Fruit fly (Drosophila melanogaster) whole organism, wandering third instar larva: ENCODE data around the gene GABA-B-R2.
A peak's percentile ranks its signal among the peaks of the same experiment; 100 is the strongest.

Experiments used
- Abd-B ChIP-seq: fragments of >200 bp; optimal IDR thresholded peaks from 2 replicates; lab custom pipeline; 2017; ENCODE audit warnings: missing biosample characterization, missing genetic modification characterization
- CG32264 ChIP-seq: fragments of 200-800 bp; sonication (Bioruptor generic); optimal IDR thresholded peaks from 2 replicates; lab custom pipeline; 2016; ENCODE audit warnings: missing biosample characterization, missing genetic modification characterization
- CG9705 ChIP-seq: fragments of 200-800 bp; sonication (Bioruptor generic); optimal IDR thresholded peaks from 2 replicates; lab custom pipeline; 2018; ENCODE audit warnings: missing biosample characterization, mild to moderate bottlenecking, missing genetic modification characterization
- CrebA ChIP-seq: fragments of 200-800 bp; sonication (Bioruptor generic); optimal IDR thresholded peaks from 2 replicates; lab custom pipeline; 2016; ENCODE audit warnings: missing biosample characterization, mild to moderate bottlenecking, missing genetic modification characterization, borderline replicate concordance
- Dfd ChIP-seq: fragments of >200 bp; optimal IDR thresholded peaks from 2 replicates; lab custom pipeline; 2017; ENCODE audit warnings: missing biosample characterization, missing genetic modification characterization
- Dif ChIP-seq: fragments of 200-275, 200-300 bp; sonication (Bioruptor generic); optimal IDR thresholded peaks from 2 replicates; lab custom pipeline; 2018; ENCODE audit warnings: missing biosample characterization, missing genetic modification characterization; ENCODE audit not compliant: partially characterized antibody
- GATAd ChIP-seq: sonication (Bioruptor generic); optimal IDR thresholded peaks from 2 replicates; lab custom pipeline; 2016; ENCODE audit warnings: missing biosample characterization, missing genetic modification characterization
- HLH106 ChIP-seq: fragments of 200-800 bp; optimal IDR thresholded peaks from 3 replicates; lab custom pipeline; 2019; ENCODE audit warnings: missing biosample characterization, mild to moderate bottlenecking, missing genetic modification characterization, moderate library complexity
- Hnf4 ChIP-seq: fragments of 200-800 bp; sonication (Bioruptor generic); optimal IDR thresholded peaks from 2 replicates; lab custom pipeline; 2016; ENCODE audit warnings: missing biosample characterization, mild to moderate bottlenecking, missing genetic modification characterization
- Hr83 ChIP-seq: fragments of 200-300 bp; sonication (Bioruptor generic); optimal IDR thresholded peaks from 2 replicates; lab custom pipeline; 2016; ENCODE audit warnings: missing biosample characterization, mild to moderate bottlenecking, missing genetic modification characterization, moderate library complexity; ENCODE audit not compliant: poor library complexity, severe bottlenecking
- Jra ChIP-seq: sonication (Bioruptor generic); optimal IDR thresholded peaks from 2 replicates; lab custom pipeline; 2016; ENCODE audit warnings: missing biosample characterization, missing genetic modification characterization
- Mio ChIP-seq: sonication (Bioruptor generic); optimal IDR thresholded peaks from 2 replicates; lab custom pipeline; 2016; ENCODE audit warnings: missing biosample characterization, missing genetic modification characterization
- N ChIP-seq: fragments of >200 bp; optimal IDR thresholded peaks from 2 replicates; lab custom pipeline; 2018; ENCODE audit warnings: missing biosample characterization, missing external identifiers, missing genetic modification characterization
- OdsH ChIP-seq: fragments of 200-800 bp; sonication (Bioruptor generic); optimal IDR thresholded peaks from 2 replicates; lab custom pipeline; 2016; ENCODE audit warnings: missing biosample characterization, mild to moderate bottlenecking, missing genetic modification characterization
- Rel ChIP-seq, 2 experiments: fragments of 200-800 bp; sonication (Bioruptor generic) in 1 of 2; optimal IDR thresholded peaks; 2 replicates in 1 of 2; 3 replicates in 1 of 2; lab custom pipeline; 2016 to 2019; ENCODE audit warnings: mild to moderate bottlenecking in 2 of 2, missing biosample characterization in 2 of 2, missing genetic modification characterization in 2 of 2, moderate library complexity in 1 of 2
- Sp1 ChIP-seq: fragments of 200-800 bp; sonication (Bioruptor generic); optimal IDR thresholded peaks from 3 replicates; lab custom pipeline; 2019; ENCODE audit warnings: missing biosample characterization, mild to moderate bottlenecking, missing genetic modification characterization, moderate library complexity
- Vsx2 ChIP-seq: fragments of 200-300, 225-300 bp; sonication (Bioruptor generic); optimal IDR thresholded peaks from 2 replicates; lab custom pipeline; 2018; ENCODE audit warnings: missing biosample characterization, missing genetic modification characterization; ENCODE audit not compliant: partially characterized antibody
- br ChIP-seq: fragments of 200-800 bp; sonication (Bioruptor generic); optimal IDR thresholded peaks from 2 replicates; lab custom pipeline; 2016; ENCODE audit warnings: missing biosample characterization, missing genetic modification characterization
- brk ChIP-seq: fragments of 200-800 bp; sonication (Bioruptor generic); optimal IDR thresholded peaks from 2 replicates; lab custom pipeline; 2016; ENCODE audit warnings: missing biosample characterization, mild to moderate bottlenecking, missing genetic modification characterization
- dl ChIP-seq, 2 experiments: fragments of 175-275, 200-275 bp in 1 of 2; fragments of 200-275 bp in 1 of 2; sonication (Bioruptor generic); optimal IDR thresholded peaks; lab custom pipeline; 2018; ENCODE audit warnings: mild to moderate bottlenecking in 2 of 2, missing biosample characterization in 2 of 2, missing genetic modification characterization in 2 of 2, moderate library complexity in 2 of 2; ENCODE audit not compliant: partially characterized antibody in 2 of 2, insufficient read depth in 1 of 2
- dmrt93B ChIP-seq: fragments of 200-800 bp; sonication (Bioruptor generic); optimal IDR thresholded peaks from 2 replicates; lab custom pipeline; 2018; ENCODE audit warnings: missing biosample characterization, mild to moderate bottlenecking, missing genetic modification characterization
- foxo ChIP-seq, 2 experiments: fragments of 200-800 bp; sonication (Bioruptor generic); optimal IDR thresholded peaks; 2 replicates in 1 of 2; 3 replicates in 1 of 2; lab custom pipeline; 2016 to 2017; ENCODE audit warnings: missing biosample characterization in 2 of 2, missing genetic modification characterization in 2 of 2
- fru ChIP-seq: fragments of 200-800 bp; sonication (Bioruptor generic); optimal IDR thresholded peaks from 3 replicates; lab custom pipeline; 2016; ENCODE audit warnings: missing biosample characterization, mild to moderate bottlenecking, missing genetic modification characterization
- h ChIP-seq: fragments of 200-800 bp; sonication (Bioruptor generic); optimal IDR thresholded peaks from 3 replicates; lab custom pipeline; 2016; ENCODE audit warnings: missing biosample characterization, mild to moderate bottlenecking, missing genetic modification characterization
- jim ChIP-seq: fragments of 175-275, 200-325 bp; sonication (Bioruptor generic); optimal IDR thresholded peaks from 2 replicates; lab custom pipeline; 2016; ENCODE audit warnings: missing biosample characterization, mild to moderate bottlenecking, missing genetic modification characterization
- lola ChIP-seq: fragments of >200 bp; optimal IDR thresholded peaks from 2 replicates; lab custom pipeline; 2017; ENCODE audit warnings: missing biosample characterization, missing genetic modification characterization
- pan ChIP-seq: fragments of >200 bp; optimal IDR thresholded peaks from 2 replicates; lab custom pipeline; 2017
- psq ChIP-seq: fragments of 200-800 bp; sonication (Bioruptor generic); optimal IDR thresholded peaks from 3 replicates; lab custom pipeline; 2017; ENCODE audit warnings: missing biosample characterization, mild to moderate bottlenecking, missing genetic modification characterization, moderate library complexity
- rgr ChIP-seq: fragments of 200-800 bp; sonication (Bioruptor generic); optimal IDR thresholded peaks from 3 replicates; lab custom pipeline; 2016; ENCODE audit warnings: missing biosample characterization, mild to moderate bottlenecking, missing genetic modification characterization
- sv ChIP-seq: fragments of 200-800 bp; sonication (Bioruptor generic); optimal IDR thresholded peaks from 3 replicates; lab custom pipeline; 2016; ENCODE audit warnings: missing biosample characterization, missing genetic modification characterization
- tai ChIP-seq: sonication (Bioruptor generic); optimal IDR thresholded peaks from 2 replicates; lab custom pipeline; 2016; ENCODE audit warnings: missing biosample characterization, missing genetic modification characterization
- usp ChIP-seq: fragments of >200 bp; optimal IDR thresholded peaks from 2 replicates; lab custom pipeline; 2017; ENCODE audit warnings: missing biosample characterization, missing genetic modification characterization
- woc ChIP-seq: sonication (Bioruptor generic); optimal IDR thresholded peaks from 2 replicates; lab custom pipeline; 2016; ENCODE audit warnings: missing biosample characterization, mild to moderate bottlenecking, missing genetic modification characterization

GABA-B-R2 gene

dm6 chr3R:21775766-21776165, at the start of gene GABA-B-R2, which contains the start of gene CG6800:
TSS of gene GABA-B-R2 (minus strand) at chr3R:21775840.
TSS of gene CG6800 (plus strand) at chr3R:21776138.
- TF ChIP-seq HLH106 (tag; lab: Kevin White, UChicago) (no peak), tai (no peak), Rel (GFP tag; optimal IDR thresholded peaks at IDR 0.05; lab: Kevin White, UChicago) (no peak), Rel (tag; optimal IDR thresholded peaks at IDR 0.05; lab: Kevin White, UChicago) (no peak), psq (GFP tag; lab: Kevin White, UChicago) (no peak), usp (no peak), N (GFP tag; lab: Kevin White, UChicago) (no peak), Dif (GFP tag; lab: Kevin White, UChicago) (no peak), h (GFP tag; lab: Kevin White, UChicago) (no peak), Dfd (GFP tag; lab: Kevin White, UChicago) (no peak), OdsH (GFP tag; lab: Kevin White, UChicago) (no peak), sv (no peak), CG32264 (GFP tag; lab: Kevin White, UChicago) (no peak), pan (no peak), Hr83 (GFP tag; lab: Kevin White, UChicago) (no peak), brk (GFP tag; lab: Kevin White, UChicago) (no peak), Vsx2 (GFP tag; lab: Kevin White, UChicago) (no peak), CrebA (GFP tag; lab: Kevin White, UChicago) (no peak), Jra (no peak), Abd-B (GFP tag; lab: Kevin White, UChicago) (no peak), br (GFP tag; lab: Kevin White, UChicago) (no peak)

- TF ChIP-seq Vsx2 (GFP tag; lab: Kevin White, UChicago) (no peak), CG32264 (GFP tag; lab: Kevin White, UChicago) (no peak), usp (no peak), dl (GFP tag; optimal IDR thresholded peaks at IDR 0.05; lab: Kevin White, UChicago; ENCODE audit: insufficient read depth in 1 of 2, partially characterized antibody in 2 of 2) (no peak), fru (GFP tag; lab: Kevin White, UChicago) (no peak), GATAd (GFP tag; lab: Kevin White, UChicago) (no peak), tai (peak; percentile 3), h (GFP tag; lab: Kevin White, UChicago) (no peak), HLH106 (tag; lab: Kevin White, UChicago) (no peak), br (GFP tag; lab: Kevin White, UChicago) (no peak), Hr83 (GFP tag; lab: Kevin White, UChicago) (no peak), Sp1 (GFP tag; lab: Kevin White, UChicago) (peak; percentile 16)
Observed at dm6 chr3R:21825140-21825539, 49.5 kb upstream of the GABA-B-R2 start.

DNA sequence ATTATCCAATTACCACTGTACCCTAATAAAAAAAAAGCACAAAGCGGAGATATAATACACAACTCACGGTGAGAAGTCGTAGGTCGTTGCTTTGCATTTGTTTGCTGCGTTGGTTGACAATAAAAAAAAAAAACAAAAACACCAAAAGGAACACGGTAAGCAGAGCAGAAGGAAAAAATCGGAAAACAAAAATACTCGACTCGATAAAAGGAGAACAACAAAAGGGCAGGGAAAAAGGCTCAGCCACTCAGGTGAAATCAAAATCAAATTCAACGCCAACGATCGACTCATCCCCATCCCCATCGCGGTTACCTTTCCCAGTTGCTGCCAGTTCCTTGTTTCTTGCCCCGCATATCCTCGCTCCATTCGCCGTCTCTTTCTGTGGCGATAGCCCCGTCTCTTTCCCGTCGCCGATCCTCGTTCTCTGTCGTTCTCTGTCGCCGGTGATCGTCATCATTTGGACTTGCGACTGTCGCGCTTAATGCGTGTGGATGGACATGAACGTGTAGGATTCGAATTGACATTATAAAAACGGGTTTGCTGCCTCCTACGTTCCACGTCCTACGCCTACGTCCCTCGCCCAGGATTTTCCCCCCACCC, 48.9 kb upstream of the GABA-B-R2 start:
- TF ChIP-seq foxo (GFP tag; optimal IDR thresholded peaks at IDR 0.05; lab: Kevin White, UChicago) (peak in 1 of 2 experiments; percentile 10), CG32264 (GFP tag; lab: Kevin White, UChicago) (no peak), Hnf4 (GFP tag; lab: Kevin White, UChicago) (no peak), dmrt93B (GFP tag; lab: Kevin White, UChicago) (peak; percentile 24), Dif (GFP tag; lab: Kevin White, UChicago) (peak; percentile 33), OdsH (GFP tag; lab: Kevin White, UChicago) (no peak), Jra (no peak), lola (GFP tag; lab: Kevin White, UChicago) (no peak), Hr83 (GFP tag; lab: Kevin White, UChicago) (no peak), psq (GFP tag; lab: Kevin White, UChicago) (peak; percentile 38), woc (GFP tag; lab: Kevin White, UChicago) (peak; percentile 13)

- TF ChIP-seq OdsH (GFP tag; lab: Kevin White, UChicago) (peak; percentile 53), Rel (GFP tag; optimal IDR thresholded peaks at IDR 0.05; lab: Kevin White, UChicago) (no peak), Rel (tag; optimal IDR thresholded peaks at IDR 0.05; lab: Kevin White, UChicago) (peak; percentile 17), fru (GFP tag; lab: Kevin White, UChicago) (peak; percentile 38), Mio (GFP tag; lab: Kevin White, UChicago) (no peak), foxo (GFP tag; optimal IDR thresholded peaks at IDR 0.05; lab: Kevin White, UChicago) (peak in 1 of 2 experiments; percentile 67), CG9705 (peak; percentile 50), tai (no peak), Sp1 (GFP tag; lab: Kevin White, UChicago) (peak; percentile 58), psq (GFP tag; lab: Kevin White, UChicago) (peak; percentile 70), rgr (GFP tag; lab: Kevin White, UChicago) (peak; percentile 34), jim (no peak), brk (GFP tag; lab: Kevin White, UChicago) (no peak), Vsx2 (GFP tag; lab: Kevin White, UChicago) (no peak), pan (no peak), dmrt93B (GFP tag; lab: Kevin White, UChicago) (peak; percentile 79), h (GFP tag; lab: Kevin White, UChicago) (peak; percentile 22), HLH106 (tag; lab: Kevin White, UChicago) (peak; percentile 74)
Observed at dm6 chr3R:21823699-21824406, 48.2 kb upstream of the GABA-B-R2 start.
